Fruit fly (Drosophila melanogaster): Measurements from ENCODE around the gene Gmd.
A peak's percentile ranks its signal among the peaks of the same experiment; 100 is the strongest.

Gene Gmd

dm6 chr2L:4976988-4977551, at the start of gene Gmd, which contains the start of gene CG3792:
TSS of gene Gmd (minus strand) at chr2L:4977023.
TSS of gene CG3792 (plus strand) at chr2L:4977312.
- TF ChIP-seq Scr (GFP tag; IDR thresholded peaks at IDR 0.05; ENCODE audit: partially characterized antibody) = peak; percentile 82
- TF ChIP-seq sc (optimal IDR thresholded peaks at IDR 0.05) = no peak
- peak; percentile 82 for TF ChIP-seq sc (GFP tag; optimal IDR thresholded peaks at IDR 0.05)
- TF ChIP-seq Hand (GFP tag; optimal IDR thresholded peaks at IDR 0.05) = peak; percentile 68
- TF ChIP-seq btn (GFP tag; optimal IDR thresholded peaks at IDR 0.05) = peak; percentile 68
- peak; percentile 14 to 44 for TF ChIP-seq tll (GFP tag; optimal IDR thresholded peaks at IDR 0.05)
- TF ChIP-seq CG8281 (tag; optimal IDR thresholded peaks at IDR 0.05) = no peak
- TF ChIP-seq CrebB (tag; optimal IDR thresholded peaks at IDR 0.05) = peak; percentile 77
- TF ChIP-seq Sry-δ (GFP tag; optimal IDR thresholded peaks at IDR 0.05) = peak; percentile 77
- peak; percentile 89 for TF ChIP-seq PHDP (tag; optimal IDR thresholded peaks at IDR 0.05)
- TF ChIP-seq CG17359 (tag; optimal IDR thresholded peaks at IDR 0.05) = peak; percentile 95
- peak; percentile 96 for TF ChIP-seq CG6272 (GFP tag; IDR thresholded peaks at IDR 0.05)
- TF ChIP-seq BtbVII (GFP tag; optimal IDR thresholded peaks at IDR 0.05) = peak; percentile 95
- TF ChIP-seq CG11398 (GFP tag; optimal IDR thresholded peaks at IDR 0.05) = peak; percentile 88
- TF ChIP-seq CG6175 (GFP tag; IDR thresholded peaks at IDR 0.05) = peak; percentile 88
- peak; percentile 91 for TF ChIP-seq Dek (tag; optimal IDR thresholded peaks at IDR 0.05)
- TF ChIP-seq CG31388 (GFP tag; optimal IDR thresholded peaks at IDR 0.05) = peak; percentile 88
- TF ChIP-seq CG31224 (GFP tag; IDR thresholded peaks at IDR 0.05) = peak; percentile 93
- peak; percentile 91 for TF ChIP-seq CG9437 (GFP tag; optimal IDR thresholded peaks at IDR 0.05)
- peak; percentile 83 for TF ChIP-seq Adf1 (GFP tag; IDR thresholded peaks at IDR 0.05)
- peak; percentile 91 for TF ChIP-seq CG10462 (GFP tag; optimal IDR thresholded peaks at IDR 0.05)
- TF ChIP-seq vnd (GFP tag; IDR thresholded peaks at IDR 0.05; ENCODE audit: partially characterized antibody) = peak; percentile 88
- peak; percentile 80 for TF ChIP-seq run (tag; optimal IDR thresholded peaks at IDR 0.05)
- TF ChIP-seq Fer3 (tag; optimal IDR thresholded peaks at IDR 0.05) = peak; percentile 96
- peak; percentile 86 for TF ChIP-seq CG33213 (GFP tag; optimal IDR thresholded peaks at IDR 0.05)
- peak; percentile 93 for TF ChIP-seq CG34376 (GFP tag; optimal IDR thresholded peaks at IDR 0.05)
- peak; percentile 92 for TF ChIP-seq CG14860 (GFP tag; IDR thresholded peaks at IDR 0.05; ENCODE audit: partially characterized antibody)
- peak; percentile 94 for TF ChIP-seq CG11093 (GFP tag; IDR thresholded peaks at IDR 0.05)
- TF ChIP-seq crc (GFP tag; optimal IDR thresholded peaks at IDR 0.05) = peak; percentile 90
- peak; percentile 89 for TF ChIP-seq otp (GFP tag; IDR thresholded peaks at IDR 0.05)
- peak; percentile 95 for TF ChIP-seq CG16863 (GFP tag; optimal IDR thresholded peaks at IDR 0.05)
- TF ChIP-seq ftz-f1 (GFP tag; optimal IDR thresholded peaks at IDR 0.05) = peak; percentile 52
- peak; percentile 97 for TF ChIP-seq lmd (GFP tag; IDR thresholded peaks at IDR 0.05)
- peak; percentile 86 for TF ChIP-seq pb (GFP tag; optimal IDR thresholded peaks at IDR 0.05)
- TF ChIP-seq H2.0 (GFP tag; IDR thresholded peaks at IDR 0.05) = peak; percentile 93
- peak; percentile 94 for TF ChIP-seq CG10209 (GFP tag; optimal IDR thresholded peaks at IDR 0.05)
- TF ChIP-seq CG1602 (GFP tag; optimal IDR thresholded peaks at IDR 0.05) = peak; percentile 95
- peak; percentile 93 for TF ChIP-seq CG5245 (GFP tag; optimal IDR thresholded peaks at IDR 0.05)
- peak; percentile 94 for TF ChIP-seq CG8944 (GFP tag; optimal IDR thresholded peaks at IDR 0.05)
- TF ChIP-seq CG1024 (GFP tag; IDR thresholded peaks at IDR 0.05) = peak; percentile 86
- TF ChIP-seq CG4282 (GFP tag; optimal IDR thresholded peaks at IDR 0.05) = peak; percentile 96
- peak; percentile 96 for TF ChIP-seq E2f1 (GFP tag; IDR thresholded peaks at IDR 0.05)
- peak; percentile 9 for TF ChIP-seq ash1 (GFP tag; optimal IDR thresholded peaks at IDR 0.05)
- TF ChIP-seq CG3995 (GFP tag; optimal IDR thresholded peaks at IDR 0.05) = peak; percentile 85
- peak; percentile 95 for TF ChIP-seq grau (tag; optimal IDR thresholded peaks at IDR 0.05)
- TF ChIP-seq CG6765 (GFP tag; optimal IDR thresholded peaks at IDR 0.05) = peak; percentile 90
- TF ChIP-seq CG4404 (GFP tag; IDR thresholded peaks at IDR 0.05) = peak; percentile 96
- TF ChIP-seq Dref (GFP tag; IDR thresholded peaks at IDR 0.05) = peak; percentile 77
- peak in 1 of 2 experiments; percentile 67 for TF ChIP-seq eve (GFP tag; optimal IDR thresholded peaks at IDR 0.05)
- TF ChIP-seq CG31365 (tag; optimal IDR thresholded peaks at IDR 0.05) = peak; percentile 63
- TF ChIP-seq zfh1 (GFP tag; IDR thresholded peaks at IDR 0.05) = peak; percentile 96

All from whole organism, embryonic.